ENCODE assay signal across 1 fruit fly cellular context in genomic region chr3L:2581857-2582256, dm6.
A peak's percentile ranks its signal among the peaks of the same experiment; 100 is the strongest.
TF ChIP-seq lines count a peak whose summit lies in the region.

No protein-coding gene starts in this region.

TF ChIP-seq in whole organism, embryonic, 481 proteins besides CTCF, POLR2A, EP300 and RAD21 (continued from another document):
- TF ChIP-seq CG11695 (GFP tag; IDR thresholded peaks at IDR 0.05; lab: Robert Waterston, UW) (peak; percentile 63; the same call in 2 of the 3 replicates), CG7963 (GFP tag; IDR thresholded peaks at IDR 0.05; lab: Robert Waterston, UW; ENCODE audit: partially characterized antibody) (no peak), Drgx (GFP tag; IDR thresholded peaks at IDR 0.05; lab: Robert Waterston, UW) (peak; percentile 1; the same call in 1 of the 2 replicates), CG42726 (GFP tag; IDR thresholded peaks at IDR 0.05; lab: Robert Waterston, UW; ENCODE audit: partially characterized antibody) (no peak), CG10209 (GFP tag; optimal IDR thresholded peaks at IDR 0.05; lab: Kevin White, UChicago) (no peak), phol (tag; optimal IDR thresholded peaks at IDR 0.05; lab: Kevin White, UChicago) (peak; percentile 11), Sox100B (GFP tag; optimal IDR thresholded peaks at IDR 0.05; lab: Kevin White, UChicago) (peak; percentile 47), CG6854 (GFP tag; optimal IDR thresholded peaks at IDR 0.05; lab: Kevin White, UChicago) (peak; percentile 1), CG11504 (tag; optimal IDR thresholded peaks at IDR 0.05; lab: Kevin White, UChicago) (peak; percentile 48), CG14014 (GFP tag; IDR thresholded peaks at IDR 0.05; lab: Robert Waterston, UW) (peak; percentile 35; the same call in 1 of the 2 replicates), CG11247 (GFP tag; IDR thresholded peaks at IDR 0.05; lab: Robert Waterston, UW) (no peak), Hr39 (optimal IDR thresholded peaks at IDR 0.05; lab: Kevin White, UChicago) (no peak), Fer1 (GFP tag; optimal IDR thresholded peaks at IDR 0.05; lab: Kevin White, UChicago) (peak; percentile 10), CG30403 (GFP tag; optimal IDR thresholded peaks at IDR 0.05; lab: Kevin White, UChicago) (peak; percentile 7), CG12155 (GFP tag; optimal IDR thresholded peaks at IDR 0.05; lab: Kevin White, UChicago) (no peak), seq (GFP tag; IDR thresholded peaks at IDR 0.05; lab: Robert Waterston, UW) (no peak), E2f1 (GFP tag; IDR thresholded peaks at IDR 0.05; lab: Robert Waterston, UW) (peak; percentile 66), HLH3B (GFP tag; IDR thresholded peaks at IDR 0.05; lab: Robert Waterston, UW) (peak; percentile 41; the same call in 1 of the 2 replicates), HmgD (GFP tag; optimal IDR thresholded peaks at IDR 0.05; lab: Kevin White, UChicago) (no peak), scrt (GFP tag; optimal IDR thresholded peaks at IDR 0.05; lab: Kevin White, UChicago) (no peak), CG2678 (tag; optimal IDR thresholded peaks at IDR 0.05; lab: Kevin White, UChicago) (peak; percentile 21), CG14050 (GFP tag; IDR thresholded peaks at IDR 0.05; lab: Robert Waterston, UW) (0 out of 3 replicates have a peak, but pooled peaks have one; percentile 24), CG34224 (GFP tag; IDR thresholded peaks at IDR 0.05; lab: Robert Waterston, UW; ENCODE audit: partially characterized antibody) (no peak), Rfx (GFP tag; IDR thresholded peaks at IDR 0.05; lab: Robert Waterston, UW) (peak; percentile 59), CG4730 (GFP tag; IDR thresholded peaks at IDR 0.05; lab: Robert Waterston, UW) (peak; percentile 54; the same call in 1 of the 2 replicates), CG11696 (GFP tag; IDR thresholded peaks at IDR 0.05; lab: Robert Waterston, UW) (peak; percentile 18; the same call in 1 of the 2 replicates), eve (GFP tag; optimal IDR thresholded peaks at IDR 0.05; lab: Kevin White, UChicago) (peak in 1 of 2 experiments; percentile 1), lmd (GFP tag; IDR thresholded peaks at IDR 0.05; lab: Robert Waterston, UW) (peak; percentile 51), Spps (tag; optimal IDR thresholded peaks at IDR 0.05; lab: Kevin White, UChicago) (no peak), CG7786 (GFP tag; optimal IDR thresholded peaks at IDR 0.05; lab: Kevin White, UChicago) (no peak), CG10366 (GFP tag; IDR thresholded peaks at IDR 0.05; lab: Robert Waterston, UW) (peak; percentile 35; the same call in 1 of the 2 replicates), Camta (GFP tag; optimal IDR thresholded peaks at IDR 0.05; lab: Kevin White, UChicago) (no peak), zfh1 (GFP tag; IDR thresholded peaks at IDR 0.05; lab: Robert Waterston, UW) (no peak), CG10267 (tag; optimal IDR thresholded peaks at IDR 0.05; lab: Kevin White, UChicago) (no peak), Scr (GFP tag; IDR thresholded peaks at IDR 0.05; lab: Robert Waterston, UW; ENCODE audit: partially characterized antibody) (no peak), CG11723 (GFP tag; optimal IDR thresholded peaks at IDR 0.05; lab: Kevin White, UChicago) (no peak), zen2 (GFP tag; IDR thresholded peaks at IDR 0.05; lab: Robert Waterston, UW; ENCODE audit: partially characterized antibody) (no peak), bsh (GFP tag; optimal IDR thresholded peaks at IDR 0.05; lab: Kevin White, UChicago) (no peak), CG7357 (GFP tag; IDR thresholded peaks at IDR 0.05; lab: Robert Waterston, UW) (0 out of 3 replicates have a peak, but pooled peaks have one; percentile 41), Ada2b (GFP tag; IDR thresholded peaks at IDR 0.05; lab: Robert Waterston, UW) (peak; percentile 36), Ravus (GFP tag; IDR thresholded peaks at IDR 0.05; lab: Robert Waterston, UW) (no peak), hkb (optimal IDR thresholded peaks at IDR 0.05; lab: Kevin White, UChicago) (no peak), hkb (GFP tag; IDR thresholded peaks at IDR 0.05; lab: Robert Waterston, UW) (peak; percentile 14; the same call in 1 of the 2 replicates), CG2120 (GFP tag; optimal IDR thresholded peaks at IDR 0.05; lab: Kevin White, UChicago) (peak; percentile 39), CG9817 (tag; optimal IDR thresholded peaks at IDR 0.05; lab: Kevin White, UChicago) (peak; percentile 11), Xrp1 (GFP tag; IDR thresholded peaks at IDR 0.05; lab: Robert Waterston, UW) (peak; percentile 24; the same call in 1 of the 2 replicates), CG17829 (tag; optimal IDR thresholded peaks at IDR 0.05; lab: Kevin White, UChicago) (no peak), H15 (GFP tag; IDR thresholded peaks at IDR 0.05; lab: Robert Waterston, UW) (no peak), Aef1 (GFP tag; IDR thresholded peaks at IDR 0.05; lab: Robert Waterston, UW) (0 out of 3 replicates have a peak, but pooled peaks have one; percentile 11), fu2 (GFP tag; optimal IDR thresholded peaks at IDR 0.05; lab: Kevin White, UChicago) (no peak), CG6765 (GFP tag; optimal IDR thresholded peaks at IDR 0.05; lab: Kevin White, UChicago) (peak; percentile 19), gsb (GFP tag; IDR thresholded peaks at IDR 0.05; lab: Robert Waterston, UW) (no peak), Hr51 (GFP tag; optimal IDR thresholded peaks at IDR 0.05; lab: Kevin White, UChicago) (peak in 1 of 2 experiments; percentile 56), CG10431 (GFP tag; optimal IDR thresholded peaks at IDR 0.05; lab: Kevin White, UChicago) (no peak), aop (GFP tag; IDR thresholded peaks at IDR 0.05; lab: Robert Waterston, UW) (no peak), prd (optimal IDR thresholded peaks at IDR 0.05; lab: Kevin White, UChicago) (no peak), prd (GFP tag; IDR thresholded peaks at IDR 0.05; lab: Robert Waterston, UW) (peak; percentile 43; the same call in 2 of the 3 replicates), CG6175 (GFP tag; IDR thresholded peaks at IDR 0.05; lab: Robert Waterston, UW) (no peak), CG12744 (GFP tag; optimal IDR thresholded peaks at IDR 0.05; lab: Kevin White, UChicago) (no peak), trem (tag; optimal IDR thresholded peaks at IDR 0.05; lab: Kevin White, UChicago) (no peak), CG14441 (GFP tag; IDR thresholded peaks at IDR 0.05; lab: Robert Waterston, UW) (peak; percentile 53; the same call in 1 of the 2 replicates), shn (GFP tag; optimal IDR thresholded peaks at IDR 0.05; lab: Kevin White, UChicago) (no peak), CG13775 (GFP tag; optimal IDR thresholded peaks at IDR 0.05; lab: Kevin White, UChicago) (no peak), esg (GFP tag; conservative IDR thresholded peaks at IDR 0.05; lab: Robert Waterston, UW) (peak; percentile 49), unpg (GFP tag; optimal IDR thresholded peaks at IDR 0.05; lab: Kevin White, UChicago) (peak; percentile 15), CG2889 (GFP tag; IDR thresholded peaks at IDR 0.05; lab: Robert Waterston, UW) (no peak), crp (GFP tag; optimal IDR thresholded peaks at IDR 0.05; lab: Kevin White, UChicago) (no peak), ato (GFP tag; IDR thresholded peaks at IDR 0.05; lab: Robert Waterston, UW; ENCODE audit: partially characterized antibody) (no peak), ab (GFP tag; optimal IDR thresholded peaks at IDR 0.05; lab: Kevin White, UChicago) (no peak), stwl (tag; optimal IDR thresholded peaks at IDR 0.05; lab: Kevin White, UChicago) (no peak), CG11560 (tag; IDR thresholded peaks at IDR 0.05; lab: Robert Waterston, UW) (no peak), kni (GFP tag; optimal IDR thresholded peaks at IDR 0.05; lab: Kevin White, UChicago) (no peak), CG16815 (GFP tag; optimal IDR thresholded peaks at IDR 0.05; lab: Kevin White, UChicago) (no peak), CG6254 (GFP tag; optimal IDR thresholded peaks at IDR 0.05; lab: Kevin White, UChicago) (no peak), CG31365 (tag; optimal IDR thresholded peaks at IDR 0.05; lab: Kevin White, UChicago) (no peak), Optix (GFP tag; IDR thresholded peaks at IDR 0.05; lab: Robert Waterston, UW) (no peak), lab (GFP tag; optimal IDR thresholded peaks at IDR 0.05; lab: Kevin White, UChicago) (no peak), Rx (GFP tag; IDR thresholded peaks at IDR 0.05; lab: Robert Waterston, UW) (no peak), tgo (GFP tag; IDR thresholded peaks at IDR 0.05; lab: Robert Waterston, UW) (peak; percentile 36; the same call in 2 of the 3 replicates), CG31224 (GFP tag; IDR thresholded peaks at IDR 0.05; lab: Robert Waterston, UW) (0 out of 2 replicates have a peak, but pooled peaks have one; percentile 13), CG15269 (tag; optimal IDR thresholded peaks at IDR 0.05; lab: Kevin White, UChicago) (peak; percentile 72), CG9797 (GFP tag; optimal IDR thresholded peaks at IDR 0.05; lab: Kevin White, UChicago) (no peak), en (GFP tag; optimal IDR thresholded peaks at IDR 0.05; lab: Kevin White, UChicago) (no peak), NC2α (GFP tag; optimal IDR thresholded peaks at IDR 0.05; lab: Kevin White, UChicago) (no peak), Dek (tag; optimal IDR thresholded peaks at IDR 0.05; lab: Kevin White, UChicago) (no peak), vvl (GFP tag; IDR thresholded peaks at IDR 0.05; lab: Robert Waterston, UW) (peak; percentile 14; the same call in 1 of the 2 replicates), wor (GFP tag; IDR thresholded peaks at IDR 0.05; lab: Robert Waterston, UW) (no peak), Ptx1 (GFP tag; IDR thresholded peaks at IDR 0.05; lab: Robert Waterston, UW) (peak; percentile 79), ash1 (GFP tag; optimal IDR thresholded peaks at IDR 0.05; lab: Kevin White, UChicago) (no peak), hth (optimal IDR thresholded peaks at IDR 0.05; lab: Kevin White, UChicago) (no peak), CG17328 (GFP tag; IDR thresholded peaks at IDR 0.05; lab: Robert Waterston, UW) (no peak), CG13424 (tag; optimal IDR thresholded peaks at IDR 0.05; lab: Kevin White, UChicago) (peak; percentile 27), CG7839 (tag; optimal IDR thresholded peaks at IDR 0.05; lab: Kevin White, UChicago) (peak; percentile 66), pho (GFP tag; optimal IDR thresholded peaks at IDR 0.05; lab: Kevin White, UChicago) (no peak), Oli (tag; optimal IDR thresholded peaks at IDR 0.05; lab: Kevin White, UChicago) (peak; percentile 21), al (GFP tag; IDR thresholded peaks at IDR 0.05; lab: Robert Waterston, UW) (peak; percentile 34; the same call in 1 of the 2 replicates), Fer2 (tag; optimal IDR thresholded peaks at IDR 0.05; lab: Kevin White, UChicago) (no peak), CG6689 (GFP tag; IDR thresholded peaks at IDR 0.05; lab: Robert Waterston, UW) (peak; percentile 21; the same call in 1 of the 2 replicates), otp (GFP tag; IDR thresholded peaks at IDR 0.05; lab: Robert Waterston, UW) (no peak), slbo (GFP tag; IDR thresholded peaks at IDR 0.05; lab: Robert Waterston, UW) (peak; percentile 48), chn (GFP tag; optimal IDR thresholded peaks at IDR 0.05; lab: Kevin White, UChicago) (no peak), CG32767 (GFP tag; IDR thresholded peaks at IDR 0.05; lab: Robert Waterston, UW) (no peak), ttk (GFP tag; IDR thresholded peaks at IDR 0.05; lab: Robert Waterston, UW) (0 out of 2 replicates have a peak, but pooled peaks have one; percentile 23), CrebB (tag; optimal IDR thresholded peaks at IDR 0.05; lab: Kevin White, UChicago) (no peak), Ssrp (tag; optimal IDR thresholded peaks at IDR 0.05; lab: Kevin White, UChicago) (no peak), CG9932 (GFP tag; IDR thresholded peaks at IDR 0.05; lab: Robert Waterston, UW) (peak; percentile 31; the same call in 1 of the 2 replicates), fd3F (GFP tag; optimal IDR thresholded peaks at IDR 0.05; lab: Kevin White, UChicago) (peak; percentile 51), ac (GFP tag; optimal IDR thresholded peaks at IDR 0.05; lab: Kevin White, UChicago) (no peak), Hsf (GFP tag; optimal IDR thresholded peaks at IDR 0.05; lab: Kevin White, UChicago) (no peak), Gug (GFP tag; IDR thresholded peaks at IDR 0.05; lab: Robert Waterston, UW) (0 out of 4 replicates have a peak, but pooled peaks have one; percentile 7), exex (tag; optimal IDR thresholded peaks at IDR 0.05; lab: Kevin White, UChicago) (no peak), bowl (GFP tag; IDR thresholded peaks at IDR 0.05; lab: Robert Waterston, UW) (no peak), H2.0 (GFP tag; IDR thresholded peaks at IDR 0.05; lab: Robert Waterston, UW) (0 out of 2 replicates have a peak, but pooled peaks have one; percentile 32), nom (GFP tag; optimal IDR thresholded peaks at IDR 0.05; lab: Kevin White, UChicago) (no peak), CG17361 (GFP tag; IDR thresholded peaks at IDR 0.05; lab: Robert Waterston, UW) (no peak), slou (GFP tag; optimal IDR thresholded peaks at IDR 0.05; lab: Kevin White, UChicago) (no peak), klu (GFP tag; IDR thresholded peaks at IDR 0.05; lab: Robert Waterston, UW) (0 out of 2 replicates have a peak, but pooled peaks have one; percentile 12), Hr78 (GFP tag; optimal IDR thresholded peaks at IDR 0.05; lab: Kevin White, UChicago) (no peak), CoRest (tag; optimal IDR thresholded peaks at IDR 0.05; lab: Kevin White, UChicago) (peak; percentile 8), CG2712 (tag; optimal IDR thresholded peaks at IDR 0.05; lab: Kevin White, UChicago) (no peak), dysf (GFP tag; IDR thresholded peaks at IDR 0.05; lab: Robert Waterston, UW) (peak; percentile 64; the same call in 2 of the 3 replicates)
